Worm (Caenorhabditis elegans): ENCODE results near the gene F18C5.5.

DNA sequence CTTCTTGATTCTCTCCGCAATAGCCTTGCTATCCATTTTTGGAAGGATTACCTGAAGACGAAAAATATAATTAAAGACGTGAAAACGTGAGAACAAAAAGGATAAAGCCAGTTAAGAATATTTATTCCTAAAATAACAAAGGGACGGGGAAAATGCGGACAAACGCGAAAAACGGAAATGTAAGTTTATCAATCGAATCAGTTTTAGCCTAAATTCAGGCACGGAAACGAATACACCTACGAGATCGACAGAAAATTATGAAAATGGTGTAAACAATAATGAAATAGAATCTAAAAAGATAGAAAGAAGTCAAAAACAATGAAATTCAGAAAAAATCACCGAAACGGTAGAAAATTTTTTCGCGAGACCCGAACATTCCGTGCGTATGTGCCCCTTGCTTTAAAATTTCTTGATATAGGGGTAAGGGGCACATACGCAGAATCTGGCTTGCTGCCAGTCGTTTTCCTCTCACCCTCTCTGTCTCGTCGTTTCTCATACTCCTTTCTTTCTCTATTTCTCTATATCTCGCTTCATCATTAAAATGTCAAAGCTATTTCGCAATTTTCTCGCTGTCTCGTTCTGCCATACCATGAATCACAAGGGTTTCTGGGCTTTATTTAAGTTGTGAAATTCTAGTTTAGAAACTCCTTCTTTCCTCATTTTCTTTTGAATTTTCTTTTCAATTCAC, 22.2 kb upstream of the F18C5.5 start, which contains the start of gene icd-1:
- TF ChIP-seq dao-5 (tag; optimal IDR thresholded peaks at IDR 0.05) (no peak), W03F9.2 (tag; optimal IDR thresholded peaks at IDR 0.05) (peak; percentile 95)

Measured in whole organism, L4/young adult.